Fruit fly (Drosophila melanogaster) whole organism, embryonic: ENCODE measurements around the gene Abl.

Experiments
- Antp ChIP-seq: fragments of 200-800 bp; sonication (Bioruptor generic); optimal IDR thresholded peaks from 3 replicates; lab custom pipeline; 2016; ENCODE audit warnings: missing biosample characterization, missing genetic modification characterization
- BEAF-32 ChIP-seq: fragments of 200-800 bp; sonication (Bioruptor generic); optimal IDR thresholded peaks from 3 replicates; lab custom pipeline; 2017; ENCODE audit warnings: missing biosample characterization, missing genetic modification characterization, mild to moderate bottlenecking, moderate library complexity, missing genetic modification reagents
- CG10209 ChIP-seq: fragments of 200-800 bp; sonication (Bioruptor generic); optimal IDR thresholded peaks from 3 replicates; lab custom pipeline; 2017; ENCODE audit warnings: missing biosample characterization, mild to moderate bottlenecking, missing genetic modification characterization, missing genetic modification reagents
- CG10366 ChIP-seq: fragments of 200-800 bp; sonication (Bioruptor generic); IDR thresholded peaks from 2 replicates; pipeline ENCODE4 v1.3.6; 2022; ENCODE audit warnings: missing biosample characterization, missing genetic modification characterization
- CG11085 ChIP-seq: fragments of 200-800 bp; sonication (Bioruptor generic); IDR thresholded peaks from 2 replicates; pipeline ENCODE4 v1.3.6; 2022; ENCODE audit warnings: missing biosample characterization, missing genetic modification characterization
- CG12155 ChIP-seq: fragments of 200-800 bp; sonication (Bioruptor generic); optimal IDR thresholded peaks from 3 replicates; lab custom pipeline; 2016; ENCODE audit warnings: missing biosample characterization, missing genetic modification characterization
- CG12219 ChIP-seq: fragments of 200-800 bp; sonication (Bioruptor generic); optimal IDR thresholded peaks from 3 replicates; lab custom pipeline; 2018; ENCODE audit warnings: missing biosample characterization, mild to moderate bottlenecking, missing genetic modification characterization
- CG1233 ChIP-seq: fragments of 200-800 bp; sonication (Bioruptor generic); optimal IDR thresholded peaks from 4 replicates; lab custom pipeline; 2018; ENCODE audit warnings: missing biosample characterization, mild to moderate bottlenecking, missing genetic modification characterization
- CG13296 ChIP-seq: fragments of 200-800 bp; sonication (Bioruptor generic); optimal IDR thresholded peaks from 3 replicates; lab custom pipeline; 2018; ENCODE audit warnings: missing biosample characterization, mild to moderate bottlenecking, missing genetic modification characterization
- CG15514 ChIP-seq: fragments of 200-800 bp; sonication (Bioruptor generic); optimal IDR thresholded peaks from 3 replicates; lab custom pipeline; 2017; ENCODE audit warnings: missing biosample characterization, missing genetic modification characterization, mild to moderate bottlenecking, moderate library complexity, missing genetic modification reagents
- CG15601 ChIP-seq: fragments of 200-800 bp; sonication (Bioruptor generic); optimal IDR thresholded peaks from 3 replicates; lab custom pipeline; 2019; ENCODE audit warnings: missing biosample characterization, mild to moderate bottlenecking, missing genetic modification characterization, moderate library complexity
- CG1602 ChIP-seq: fragments of 200-800 bp; sonication (Bioruptor generic); optimal IDR thresholded peaks from 3 replicates; lab custom pipeline; 2016; ENCODE audit warnings: missing biosample characterization, missing genetic modification characterization
- CG2875 ChIP-seq: fragments of 200-800 bp; sonication (Bioruptor generic); optimal IDR thresholded peaks from 2 replicates; lab custom pipeline; 2017; ENCODE audit warnings: missing biosample characterization, mild to moderate bottlenecking, missing genetic modification characterization, missing genetic modification reagents
- CG32772 ChIP-seq: fragments of 200-800 bp; sonication (Bioruptor generic); IDR thresholded peaks from 2 replicates; pipeline ENCODE4 v1.3.6; 2022; ENCODE audit warnings: missing biosample characterization, missing genetic modification characterization
- CG3281 ChIP-seq: fragments of 200-800 bp; sonication (Bioruptor generic); optimal IDR thresholded peaks from 3 replicates; lab custom pipeline; 2017; ENCODE audit warnings: missing biosample characterization, mild to moderate bottlenecking, missing genetic modification characterization
- CG33557 ChIP-seq: fragments of 200-800 bp; sonication (Bioruptor generic); optimal IDR thresholded peaks from 2 replicates; lab custom pipeline; 2019; ENCODE audit warnings: missing biosample characterization, mild to moderate bottlenecking, missing genetic modification characterization, moderate library complexity
- CG3726 ChIP-seq: fragments of 200-800 bp; sonication (Bioruptor generic); IDR thresholded peaks from 3 replicates; pipeline ENCODE4, ENCODE4 v1.3.6; 2022; ENCODE audit warnings: missing biosample characterization, missing genetic modification characterization
- CG4617 ChIP-seq: fragments of 200-800 bp; sonication (Bioruptor generic); optimal IDR thresholded peaks from 3 replicates; lab custom pipeline; 2016; ENCODE audit warnings: missing biosample characterization, missing genetic modification characterization, borderline replicate concordance
- CG6791 ChIP-seq: fragments of 200-800 bp; sonication (Bioruptor generic); IDR thresholded peaks from 3 replicates; pipeline ENCODE4 v1.3.6; 2022; ENCODE audit warnings: missing biosample characterization, missing genetic modification characterization; ENCODE audit not compliant: partially characterized antibody
- CG8944 ChIP-seq: fragments of 200-800 bp; sonication (Bioruptor generic); optimal IDR thresholded peaks from 3 replicates; lab custom pipeline; 2016; ENCODE audit warnings: missing biosample characterization, missing genetic modification characterization
- CG9609 ChIP-seq: fragments of 200-800 bp; sonication (Bioruptor generic); optimal IDR thresholded peaks from 3 replicates; lab custom pipeline; 2016; ENCODE audit warnings: missing biosample characterization, missing genetic modification characterization
- CoRest ChIP-seq: fragments of 200-800 bp; sonication (Bioruptor generic); optimal IDR thresholded peaks from 3 replicates; lab custom pipeline; 2018; ENCODE audit warnings: missing biosample characterization, mild to moderate bottlenecking, missing genetic modification characterization, moderate library complexity
- D ChIP-seq, 2 experiments: fragments of 200-800 bp in 1 of 2; fragments of >200 bp in 1 of 2; sonication (Bioruptor generic) in 1 of 2; optimal IDR thresholded peaks; 2 replicates in 1 of 2; 3 replicates in 1 of 2; lab custom pipeline; 2017; ENCODE audit warnings: mild to moderate bottlenecking in 1 of 2, missing biosample characterization in 1 of 2, missing genetic modification characterization in 1 of 2, missing genetic modification reagents in 1 of 2
- Dip3 ChIP-seq: fragments of 200-800 bp; sonication (Bioruptor generic); optimal IDR thresholded peaks from 3 replicates; lab custom pipeline; 2016; ENCODE audit warnings: missing biosample characterization, missing genetic modification characterization
- HmgZ ChIP-seq: fragments of 200-800 bp; sonication (Bioruptor generic); optimal IDR thresholded peaks from 2 replicates; lab custom pipeline; 2018; ENCODE audit warnings: missing biosample characterization, mild to moderate bottlenecking, missing genetic modification characterization
- Hmr ChIP-seq: fragments of 200-800 bp; sonication (Bioruptor generic); optimal IDR thresholded peaks from 3 replicates; lab custom pipeline; 2017; ENCODE audit warnings: mild to moderate bottlenecking, missing biosample characterization, missing genetic modification reagents, missing genetic modification characterization
- Lpt ChIP-seq: fragments of >200 bp; optimal IDR thresholded peaks from 2 replicates; lab custom pipeline; 2018; ENCODE audit warnings: missing biosample characterization, missing genetic modification characterization
- MBD-R2 ChIP-seq: fragments of 200-800 bp; sonication (Bioruptor generic); IDR thresholded peaks from 2 replicates; pipeline ENCODE4 v1.3.6; 2022; ENCODE audit warnings: missing biosample characterization, missing genetic modification characterization
- NC2α ChIP-seq: fragments of 200-800 bp; sonication (Bioruptor generic); optimal IDR thresholded peaks from 2 replicates; lab custom pipeline; 2016; ENCODE audit warnings: missing biosample characterization, missing genetic modification characterization
- Nf-YA ChIP-seq: fragments of 200-800 bp; sonication (Bioruptor generic); IDR thresholded peaks from 2 replicates; pipeline ENCODE4 v1.3.6; 2022; ENCODE audit warnings: missing biosample characterization, missing genetic modification characterization
- Optix ChIP-seq: fragments of 200-800 bp; sonication (Bioruptor generic); IDR thresholded peaks from 3 replicates; pipeline ENCODE4 v1.3.6; 2022; ENCODE audit warnings: missing biosample characterization, missing genetic modification characterization
- chinmo ChIP-seq: fragments of 200-800 bp; sonication (Bioruptor generic); IDR thresholded peaks from 4 replicates; pipeline ENCODE4 v1.3.6; 2022; ENCODE audit warnings: missing biosample characterization, missing genetic modification characterization; ENCODE audit not compliant: partially characterized antibody
- chm ChIP-seq: fragments of 200-800 bp; sonication (Bioruptor generic); IDR thresholded peaks from 2 replicates; pipeline ENCODE4 v1.3.6; 2022; ENCODE audit warnings: missing biosample characterization, missing genetic modification characterization
- crc ChIP-seq: fragments of 200-800 bp; sonication (Bioruptor generic); optimal IDR thresholded peaks from 2 replicates; lab custom pipeline; 2016; ENCODE audit warnings: missing biosample characterization, missing genetic modification characterization
- en ChIP-seq: fragments of 200-800 bp; sonication (Bioruptor generic); optimal IDR thresholded peaks from 2 replicates; lab custom pipeline; 2016; ENCODE audit warnings: missing biosample characterization, missing genetic modification characterization
- fd3F ChIP-seq: fragments of 200-800 bp; sonication (Bioruptor generic); optimal IDR thresholded peaks from 2 replicates; lab custom pipeline; 2018; ENCODE audit warnings: missing biosample characterization, mild to moderate bottlenecking, missing genetic modification characterization, moderate library complexity
- fd96Cb ChIP-seq: fragments of 200-800 bp; sonication (Bioruptor generic); optimal IDR thresholded peaks from 2 replicates; lab custom pipeline; 2018; ENCODE audit warnings: missing biosample characterization, mild to moderate bottlenecking, missing genetic modification characterization, moderate library complexity
- kay ChIP-seq: fragments of 200-800 bp; sonication (Bioruptor generic); optimal IDR thresholded peaks from 2 replicates; lab custom pipeline; 2016; ENCODE audit warnings: missing biosample characterization, missing genetic modification characterization
- mld ChIP-seq: fragments of 200-800 bp; sonication (Bioruptor generic); IDR thresholded peaks from 3 replicates; pipeline ENCODE4 v1.3.6; 2022; ENCODE audit warnings: missing biosample characterization, missing genetic modification characterization; ENCODE audit not compliant: partially characterized antibody
- nerfin-1 ChIP-seq: fragments of 200-800 bp; sonication (Bioruptor generic); optimal IDR thresholded peaks from 3 replicates; lab custom pipeline; 2019; ENCODE audit warnings: missing biosample characterization, mild to moderate bottlenecking, missing genetic modification characterization, moderate library complexity
- pita ChIP-seq: fragments of 200-800 bp; sonication (Bioruptor generic); optimal IDR thresholded peaks from 2 replicates; lab custom pipeline; 2017; ENCODE audit warnings: missing biosample characterization, mild to moderate bottlenecking, missing genetic modification characterization
- sens-2 ChIP-seq: fragments of 200-800 bp; sonication (Bioruptor generic); IDR thresholded peaks from 2 replicates; pipeline ENCODE4 v1.3.6; 2022; ENCODE audit warnings: missing biosample characterization, missing genetic modification characterization
- sna ChIP-seq: fragments of 200-800 bp; sonication (Bioruptor generic); IDR thresholded peaks from 2 replicates; pipeline ENCODE4 v1.3.6; 2022; ENCODE audit warnings: missing biosample characterization, missing genetic modification characterization; ENCODE audit not compliant: partially characterized antibody
- so ChIP-seq: fragments of 200-800 bp; sonication (Bioruptor generic); IDR thresholded peaks from 3 replicates; pipeline ENCODE4 v1.3.6; 2022; ENCODE audit warnings: missing biosample characterization, missing genetic modification characterization
- sr ChIP-seq: fragments of 200-800 bp; sonication (Bioruptor generic); IDR thresholded peaks from 3 replicates; pipeline ENCODE4 v1.3.6; 2022; ENCODE audit warnings: missing biosample characterization, missing genetic modification characterization
- sug ChIP-seq: fragments of 200-800 bp; optimal IDR thresholded peaks from 2 replicates; lab custom pipeline; 2019; ENCODE audit warnings: missing biosample characterization, mild to moderate bottlenecking, missing genetic modification characterization, moderate library complexity
- trem ChIP-seq: fragments of 200-800 bp; optimal IDR thresholded peaks from 3 replicates; lab custom pipeline; 2019; ENCODE audit warnings: missing biosample characterization, mild to moderate bottlenecking, missing genetic modification characterization, moderate library complexity
- usp ChIP-seq: fragments of >200 bp; optimal IDR thresholded peaks from 2 replicates; lab custom pipeline; 2017; ENCODE audit warnings: missing biosample characterization, missing genetic modification characterization
- wor ChIP-seq: fragments of 200-800 bp; sonication (Bioruptor generic); IDR thresholded peaks from 2 replicates; pipeline ENCODE4 v1.3.6; 2022; ENCODE audit warnings: missing biosample characterization, missing genetic modification characterization
- zf30C ChIP-seq: fragments of 200-800 bp; sonication (Bioruptor generic); optimal IDR thresholded peaks from 3 replicates; lab custom pipeline; 2018; ENCODE audit warnings: missing biosample characterization, mild to moderate bottlenecking, missing genetic modification characterization

The Abl gene

dm6 chr3L:16612152-16612551 lies 35.5 kb downstream of the Abl start, which contains the start of gene CG4101 (continued):
- TF ChIP-seq sna = peak; percentile 81
- peak; percentile 68 for TF ChIP-seq Antp (GFP tag; lab: Kevin White, UChicago)
- peak; percentile 52; the same call in 1 of the 3 replicates for TF ChIP-seq CG6791 (GFP tag; lab: Robert Waterston, UW)
- TF ChIP-seq HmgZ (tag; lab: Kevin White, UChicago) = peak; percentile 86
- peak; percentile 57 for TF ChIP-seq CG33557 (GFP tag; lab: Kevin White, UChicago)
- TF ChIP-seq CoRest (tag; lab: Kevin White, UChicago) = peak; percentile 85
- TF ChIP-seq mld (GFP tag; lab: Robert Waterston, UW) = no peak
- TF ChIP-seq crc (GFP tag; lab: Kevin White, UChicago) = peak; percentile 49
- TF ChIP-seq nerfin-1 (tag; lab: Kevin White, UChicago) = peak; percentile 68
- TF ChIP-seq CG15601 (tag; lab: Kevin White, UChicago) = peak; percentile 80
- peak; percentile 90 for TF ChIP-seq BEAF-32 (GFP tag; lab: Kevin White, UChicago)
- TF ChIP-seq zf30C (GFP tag; lab: Kevin White, UChicago) = no peak
- TF ChIP-seq CG15514 = peak; percentile 85
- TF ChIP-seq CG1602 (GFP tag; lab: Kevin White, UChicago) = peak; percentile 80
- peak; percentile 77 for TF ChIP-seq CG32772 (GFP tag; lab: Robert Waterston, UW)
- TF ChIP-seq NC2α = peak; percentile 24
- peak; percentile 56 for TF ChIP-seq kay (GFP tag; lab: Kevin White, UChicago)
- TF ChIP-seq sr (GFP tag; lab: Robert Waterston, UW) = no peak
- peak; percentile 86 for TF ChIP-seq trem (tag; lab: Kevin White, UChicago)
- TF ChIP-seq Nf-YA (GFP tag; lab: Robert Waterston, UW) = no peak
- peak; percentile 78 for TF ChIP-seq fd3F
- TF ChIP-seq Dip3 = peak; percentile 96
- TF ChIP-seq CG2875 (GFP tag; lab: Kevin White, UChicago) = peak; percentile 11
- peak; percentile 51 for TF ChIP-seq CG4617 (GFP tag; lab: Kevin White, UChicago)
- peak; percentile 88 for TF ChIP-seq sug (tag; lab: Kevin White, UChicago)
- TF ChIP-seq CG10366 (GFP tag; lab: Robert Waterston, UW) = peak; percentile 80
- TF ChIP-seq fd96Cb (tag; lab: Kevin White, UChicago) = peak; percentile 59
- TF ChIP-seq D (optimal IDR thresholded peaks at IDR 0.05; lab: Kevin White, UChicago) = no peak
- TF ChIP-seq D (GFP tag; optimal IDR thresholded peaks at IDR 0.05; lab: Kevin White, UChicago) = peak; percentile 39
- peak; percentile 62 for TF ChIP-seq CG9609 (GFP tag; lab: Kevin White, UChicago)
- 0 out of 3 replicates have a peak, but pooled peaks have one; percentile 49 for TF ChIP-seq Optix (GFP tag; lab: Robert Waterston, UW)
- TF ChIP-seq CG3281 (GFP tag; lab: Kevin White, UChicago) = peak; percentile 90
- peak; percentile 71; the same call in 1 of the 3 replicates for TF ChIP-seq so
- TF ChIP-seq usp (GFP tag; lab: Kevin White, UChicago) = no peak
- peak; percentile 77 for TF ChIP-seq CG13296 (GFP tag; lab: Kevin White, UChicago)
- peak; percentile 64 for TF ChIP-seq CG12219 (GFP tag; lab: Kevin White, UChicago)
- TF ChIP-seq Lpt (GFP tag; lab: Kevin White, UChicago) = no peak
- TF ChIP-seq chinmo (GFP tag; lab: Robert Waterston, UW) = no peak
- TF ChIP-seq Hmr = peak; percentile 84
- peak; percentile 64 for TF ChIP-seq CG8944
- peak; percentile 60 for TF ChIP-seq CG1233 (GFP tag; lab: Kevin White, UChicago)
- peak; percentile 57; the same call in 1 of the 2 replicates for TF ChIP-seq wor
- TF ChIP-seq CG11085 = peak; percentile 46; the same call in 1 of the 2 replicates
- peak; percentile 76 for TF ChIP-seq CG12155 (GFP tag; lab: Kevin White, UChicago)
- no peak for TF ChIP-seq CG3726 (GFP tag; lab: Robert Waterston, UW)
- TF ChIP-seq en (GFP tag; lab: Kevin White, UChicago) = peak; percentile 47
- TF ChIP-seq MBD-R2 = peak; percentile 86
- peak; percentile 60; the same call in 1 of the 2 replicates for TF ChIP-seq sens-2
- no peak for TF ChIP-seq chm (GFP tag; lab: Robert Waterston, UW)
- TF ChIP-seq pita = no peak
- peak; percentile 74 for TF ChIP-seq CG10209 (GFP tag; lab: Kevin White, UChicago)
